Fruit fly (Drosophila melanogaster): ENCODE data around the gene CG44836.

DNA sequence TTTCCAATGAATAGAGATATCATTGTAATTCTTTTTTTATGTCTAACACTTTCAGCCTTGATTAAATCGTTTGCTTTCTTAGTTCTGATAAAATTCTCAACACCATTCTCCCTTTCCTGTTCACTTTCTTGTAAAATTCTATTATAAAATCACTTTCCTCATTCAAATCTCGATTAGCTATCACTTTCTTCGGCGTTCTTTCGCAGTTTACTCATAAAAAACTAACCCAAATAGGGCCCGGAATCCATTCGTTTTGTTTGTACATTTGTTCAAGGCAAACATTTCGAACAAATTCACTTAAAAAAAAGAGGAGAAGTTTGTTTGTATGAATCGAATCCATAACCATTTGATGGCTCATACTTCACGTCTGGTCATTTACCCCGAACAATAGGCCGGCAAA is 33.5 kb upstream of the CG44836 start:
- no peak for TF ChIP-seq CG11617 (GFP tag; optimal IDR thresholded peaks at IDR 0.05)
- TF ChIP-seq toe (GFP tag; optimal IDR thresholded peaks at IDR 0.05): no peak
- TF ChIP-seq CG7101 (tag; optimal IDR thresholded peaks at IDR 0.05): no peak
- TF ChIP-seq CG14711 (tag; optimal IDR thresholded peaks at IDR 0.05): no peak
- no peak for TF ChIP-seq Hr96 (GFP tag; optimal IDR thresholded peaks at IDR 0.05)
- no peak for TF ChIP-seq kay (GFP tag; ENCODE audit: borderline replicate concordance)
- TF ChIP-seq CG12768 (GFP tag; optimal IDR thresholded peaks at IDR 0.05): no peak
- no peak for TF ChIP-seq Mnt (GFP tag; optimal IDR thresholded peaks at IDR 0.05)

Data from whole organism, adult.